Fruit fly (Drosophila melanogaster) whole organism, embryonic: ENCODE data around the gene m-cup.

ENCODE experiments used
- CG13894 ChIP-seq: fragments of 200-800 bp; sonication (Bioruptor generic); optimal IDR thresholded peaks from 3 replicates; lab custom pipeline; 2018; ENCODE audit warnings: missing biosample characterization, mild to moderate bottlenecking, missing genetic modification characterization, moderate library complexity
- CG6813 ChIP-seq: fragments of 200-800 bp; sonication (Bioruptor generic); optimal IDR thresholded peaks from 2 replicates; lab custom pipeline; 2017; ENCODE audit warnings: missing biosample characterization, missing genetic modification characterization, mild to moderate bottlenecking, moderate library complexity, missing genetic modification reagents
- ara ChIP-seq: fragments of 200-800 bp; sonication (Bioruptor generic); IDR thresholded peaks from 2 replicates; pipeline ENCODE4 v1.3.6; 2022; ENCODE audit warnings: missing biosample characterization, missing genetic modification characterization
- en ChIP-seq: fragments of 200-800 bp; sonication (Bioruptor generic); optimal IDR thresholded peaks from 2 replicates; lab custom pipeline; 2016; ENCODE audit warnings: missing biosample characterization, missing genetic modification characterization
- zen2 ChIP-seq: fragments of 200-800 bp; sonication (Bioruptor generic); IDR thresholded peaks from 3 replicates; pipeline ENCODE4 v1.3.6; 2022; ENCODE audit warnings: missing biosample characterization, missing genetic modification characterization; ENCODE audit not compliant: partially characterized antibody

DNA sequence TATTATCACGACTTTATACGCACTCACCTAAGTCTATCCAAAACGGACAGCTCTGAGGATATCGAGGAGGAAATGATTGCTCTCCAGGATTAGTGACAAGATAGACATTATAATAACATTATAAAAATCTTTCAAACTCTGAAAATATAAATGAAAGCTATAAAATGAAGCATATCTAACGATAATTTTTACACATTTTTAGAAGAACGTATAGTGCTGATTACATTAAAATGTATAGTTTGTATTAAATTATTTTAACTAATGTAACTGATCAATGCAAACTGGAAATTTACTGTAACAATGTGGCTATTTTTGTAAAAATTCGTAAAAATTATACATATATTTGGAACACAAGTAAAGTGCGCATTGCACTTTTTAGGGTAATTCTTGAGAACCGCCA, 10.5 kb downstream of the m-cup start, which contains the start of gene CG5265:
- no peak for TF ChIP-seq CG6813 (GFP tag; lab: Kevin White, UChicago)
- TF ChIP-seq zen2 (GFP tag; lab: Robert Waterston, UW), result no peak
- TF ChIP-seq CG13894, result no peak
- no peak for TF ChIP-seq en (GFP tag; lab: Kevin White, UChicago)
- TF ChIP-seq ara, result no peak
